Fruit fly (Drosophila melanogaster): ENCODE results near the gene Patr-1.

Patr-1 gene

dm6 chr3R:17002218-17003110 is 40.9 kb upstream of the Patr-1 start, which contains the start of the genes Sf3a1 and Irc:
Gene Sf3a1 (minus strand): TSS chr3R:17002355.
Gene Irc (plus strand): TSS chr3R:17002875.
- peak; percentile 60 for TF ChIP-seq Hr83 (GFP tag; optimal IDR thresholded peaks at IDR 0.05; ENCODE audit: poor library complexity, severe bottlenecking)
- TF ChIP-seq CG32264 (GFP tag; optimal IDR thresholded peaks at IDR 0.05), result no peak
- TF ChIP-seq rgr (GFP tag; optimal IDR thresholded peaks at IDR 0.05), result peak; percentile 4
- TF ChIP-seq sv (GFP tag; optimal IDR thresholded peaks at IDR 0.05), result no peak
- no peak for TF ChIP-seq Myc (optimal IDR thresholded peaks at IDR 0.05)
- TF ChIP-seq Rel (GFP tag; optimal IDR thresholded peaks at IDR 0.05), result no peak
- peak; percentile 96 for TF ChIP-seq Rel (tag; optimal IDR thresholded peaks at IDR 0.05)
- no peak for TF ChIP-seq Abd-B (GFP tag; optimal IDR thresholded peaks at IDR 0.05)
- peak; percentile 50 for TF ChIP-seq Hnf4 (GFP tag; optimal IDR thresholded peaks at IDR 0.05)
- TF ChIP-seq woc (GFP tag; optimal IDR thresholded peaks at IDR 0.05), result no peak
- TF ChIP-seq fru (GFP tag; optimal IDR thresholded peaks at IDR 0.05), result peak; percentile 95
- TF ChIP-seq dmrt93B (GFP tag; optimal IDR thresholded peaks at IDR 0.05), result no peak
- no peak for TF ChIP-seq h (GFP tag; optimal IDR thresholded peaks at IDR 0.05)
- TF ChIP-seq HLH106 (tag; optimal IDR thresholded peaks at IDR 0.05), result no peak
- no peak for TF ChIP-seq Dif (GFP tag; optimal IDR thresholded peaks at IDR 0.05; ENCODE audit: partially characterized antibody)
- no peak for TF ChIP-seq Vsx2 (GFP tag; optimal IDR thresholded peaks at IDR 0.05; ENCODE audit: partially characterized antibody)
- TF ChIP-seq lola (GFP tag; optimal IDR thresholded peaks at IDR 0.05), result no peak
- TF ChIP-seq psq (GFP tag; optimal IDR thresholded peaks at IDR 0.05), result no peak
- no peak for TF ChIP-seq tai (GFP tag; optimal IDR thresholded peaks at IDR 0.05)
- TF ChIP-seq sage (GFP tag; optimal IDR thresholded peaks at IDR 0.05), result no peak
- TF ChIP-seq CrebA (GFP tag; optimal IDR thresholded peaks at IDR 0.05; ENCODE audit: borderline replicate concordance), result no peak
- no peak for TF ChIP-seq N (GFP tag; optimal IDR thresholded peaks at IDR 0.05)
- no peak for TF ChIP-seq GATAd (GFP tag; optimal IDR thresholded peaks at IDR 0.05)
- no peak for TF ChIP-seq Hr78 (GFP tag; optimal IDR thresholded peaks at IDR 0.05)
- peak; percentile 37 for TF ChIP-seq Jra (GFP tag; optimal IDR thresholded peaks at IDR 0.05)
- no peak for TF ChIP-seq usp (GFP tag; optimal IDR thresholded peaks at IDR 0.05)
- no peak for TF ChIP-seq Mio (GFP tag; optimal IDR thresholded peaks at IDR 0.05)
- TF ChIP-seq Sp1 (GFP tag; optimal IDR thresholded peaks at IDR 0.05), result no peak
- peak; percentile 13 for TF ChIP-seq ey (GFP tag; optimal IDR thresholded peaks at IDR 0.05)
- no peak for TF ChIP-seq Dfd (GFP tag; optimal IDR thresholded peaks at IDR 0.05)
- no peak for TF ChIP-seq pan (optimal IDR thresholded peaks at IDR 0.05)
- TF ChIP-seq jim (GFP tag; optimal IDR thresholded peaks at IDR 0.05), result no peak
- no peak for TF ChIP-seq brk (GFP tag; optimal IDR thresholded peaks at IDR 0.05)
- no peak for TF ChIP-seq foxo (GFP tag; optimal IDR thresholded peaks at IDR 0.05)
- TF ChIP-seq dsf (GFP tag; optimal IDR thresholded peaks at IDR 0.05; ENCODE audit: borderline replicate concordance), result no peak
- TF ChIP-seq br (GFP tag; optimal IDR thresholded peaks at IDR 0.05), result no peak
- no peak for TF ChIP-seq dl (GFP tag; optimal IDR thresholded peaks at IDR 0.05; ENCODE audit: insufficient read depth in 1 of 2, partially characterized antibody in 2 of 2)
- TF ChIP-seq OdsH (GFP tag; optimal IDR thresholded peaks at IDR 0.05), result no peak
- TF ChIP-seq CG9705 (GFP tag; optimal IDR thresholded peaks at IDR 0.05), result no peak

DNA sequence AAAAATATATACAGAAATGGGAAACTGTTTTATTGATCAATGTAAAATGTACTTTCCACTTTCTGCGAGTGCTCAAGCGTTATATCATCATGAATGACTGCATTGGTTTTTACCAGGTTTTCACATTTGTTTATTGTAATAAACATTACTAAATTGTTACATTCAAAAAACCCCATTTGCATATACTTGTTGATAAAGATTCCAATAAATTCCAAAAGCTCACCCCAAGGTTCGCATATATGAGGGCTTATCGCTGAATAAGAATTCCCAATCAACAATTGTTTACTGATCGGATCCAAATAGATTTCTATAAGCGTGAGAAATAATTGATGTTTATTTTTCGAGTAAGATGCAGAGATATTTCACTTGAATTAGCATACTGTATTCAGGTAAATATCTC is 39.9 kb upstream of the Patr-1 start:
- no peak for TF ChIP-seq usp (GFP tag; optimal IDR thresholded peaks at IDR 0.05)
- no peak for TF ChIP-seq Rel (GFP tag; optimal IDR thresholded peaks at IDR 0.05)
- peak; percentile 90 for TF ChIP-seq Rel (tag; optimal IDR thresholded peaks at IDR 0.05)

All from whole organism, wandering third instar larva.